Worm (Caenorhabditis elegans) whole organism, midembryonic: ENCODE data around the gene Y38H8A.2.

ENCODE experiments used
- T22C8.4 ChIP-seq: fragments of 200-800 bp; sonication (Bioruptor generic); IDR thresholded peaks from 2 replicates; pipeline ENCODE4 v1.3.6; 2022; ENCODE audit warnings: missing genetic modification characterization, missing compliant biosample characterization
- cog-1 ChIP-seq: sonication (generic microtip); optimal IDR thresholded peaks from 2 replicates; lab custom pipeline; 2016; ENCODE audit warnings: missing genetic modification characterization, missing compliant biosample characterization
- flt-1 ChIP-seq: fragments of 200-800 bp; sonication (Bioruptor generic); IDR thresholded peaks from 2 replicates; pipeline ENCODE4 v1.3.6; 2022; ENCODE audit warnings: missing genetic modification characterization, missing compliant biosample characterization
- klf-2 ChIP-seq: fragments of 200-800 bp; sonication (Bioruptor generic); conservative IDR thresholded peaks from 2 replicates; pipeline ENCODE4 v1.3.6; 2022; ENCODE audit warnings: missing genetic modification reagents, missing genetic modification characterization, missing compliant biosample characterization
- med-1 ChIP-seq: sonication (generic microtip); optimal IDR thresholded peaks from 2 replicates; lab custom pipeline; 2017; ENCODE audit warnings: missing genetic modification characterization, mild to moderate bottlenecking, missing compliant biosample characterization, antibody characterized with exemption, missing genetic modification reagents; ENCODE audit not compliant: insufficient read depth
- ref-1 ChIP-seq: fragments of 200-800 bp; sonication (Bioruptor generic); conservative IDR thresholded peaks from 2 replicates; pipeline ENCODE4 v1.3.6; 2022; ENCODE audit warnings: missing genetic modification reagents, missing genetic modification characterization, missing compliant biosample characterization
- ztf-23 ChIP-seq: fragments of 200-800 bp; sonication (Bioruptor generic); IDR thresholded peaks from 2 replicates; pipeline ENCODE4 v1.3.6; 2022; ENCODE audit warnings: missing genetic modification reagents, missing genetic modification characterization, missing compliant biosample characterization
- ztf-29 ChIP-seq: fragments of 200-800 bp; sonication (Bioruptor generic); IDR thresholded peaks from 2 replicates; pipeline ENCODE4 v1.3.6; 2022; ENCODE audit warnings: missing genetic modification reagents, missing genetic modification characterization, missing compliant biosample characterization

Y38H8A.2 gene

ce11 chrIV:13521785-13522184 lies 47.6 kb downstream of the Y38H8A.2 start, which contains the start of gene dcap-2:
dcap-2 (minus strand) TSS chrIV:13521870.
- no peak for TF ChIP-seq klf-2 (GFP tag; lab: Robert Waterston, UW)
- TF ChIP-seq T22C8.4 (GFP tag; lab: Robert Waterston, UW) = peak; percentile 50
- no peak for TF ChIP-seq cog-1 (tag; lab: Kevin White, UChicago)
- TF ChIP-seq ztf-23 (GFP tag; lab: Robert Waterston, UW) = no peak
- TF ChIP-seq med-1 (GFP tag; lab: Kevin White, UChicago) = no peak
- TF ChIP-seq ztf-29 (GFP tag; lab: Robert Waterston, UW) = no peak
- no peak for TF ChIP-seq ref-1 (GFP tag; lab: Robert Waterston, UW)

ce11 chrIV:13525223-13525622 lies 51.0 kb downstream of the Y38H8A.2 start:
- no peak for TF ChIP-seq T22C8.4 (GFP tag; lab: Robert Waterston, UW)
- no peak for TF ChIP-seq flt-1
